Worm (Caenorhabditis elegans): ENCODE data around the gene hecd-1.

- TF ChIP-seq ceh-13 (GFP tag; optimal IDR thresholded peaks at IDR 0.05) (no peak), ama-1 (optimal IDR thresholded peaks at IDR 0.05) (no peak), hnd-1 (tag; optimal IDR thresholded peaks at IDR 0.05) (no peak), ets-7 (tag; optimal IDR thresholded peaks at IDR 0.05) (no peak), scrt-1 (GFP tag; IDR thresholded peaks at IDR 0.05) (no peak), hmbx-1 (tag; optimal IDR thresholded peaks at IDR 0.05) (no peak), sea-1 (GFP tag; conservative IDR thresholded peaks at IDR 0.05) (no peak), ceh-36 (tag; optimal IDR thresholded peaks at IDR 0.05) (no peak), B0310.2 (tag; optimal IDR thresholded peaks at IDR 0.05) (no peak), F13C5.2 (tag; optimal IDR thresholded peaks at IDR 0.05) (no peak), aly-1 (tag; optimal IDR thresholded peaks at IDR 0.05) (no peak), hmg-4 (GFP tag; optimal IDR thresholded peaks at IDR 0.05) (no peak), tra-4 (tag; optimal IDR thresholded peaks at IDR 0.05) (no peak)
Observed at ce11 chrIV:7139143-7139542, 5.4 kb downstream of the hecd-1 start.

Measured in whole organism, early embryonic.